Worm (Caenorhabditis elegans) whole organism, L4 larva: ENCODE measurements around the gene acs-11.

ENCODE experiments used
- F26F4.8 ChIP-seq: fragments of 200-800 bp; sonication (Bioruptor generic); conservative IDR thresholded peaks from 2 replicates; pipeline ENCODE4 v1.3.6; 2022; ENCODE audit warnings: missing genetic modification characterization, missing compliant biosample characterization
- R02D3.7 ChIP-seq: fragments of 150-350 bp; sonication (generic microtip); optimal IDR thresholded peaks from 3 replicates; lab custom pipeline; 2014; ENCODE audit warnings: missing biosample characterization, missing genetic modification characterization
- Y105C5A.15 ChIP-seq: fragments of 200-800 bp; sonication (Bioruptor generic); IDR thresholded peaks from 2 replicates; pipeline ENCODE4 v1.3.6; 2022; ENCODE audit warnings: missing genetic modification characterization, missing compliant biosample characterization
- Y5F2A.4 ChIP-seq: fragments of 200-800 bp; sonication (Bioruptor generic); optimal IDR thresholded peaks from 2 replicates; lab custom pipeline; 2018; ENCODE audit warnings: mild to moderate bottlenecking, missing genetic modification characterization, missing compliant biosample characterization
- aly-2 ChIP-seq: sonication (generic microtip); optimal IDR thresholded peaks from 2 replicates; lab custom pipeline; 2018; ENCODE audit warnings: missing biosample characterization, missing genetic modification characterization
- ceh-82 ChIP-seq: sonication (generic microtip); optimal IDR thresholded peaks from 2 replicates; lab custom pipeline; 2017; ENCODE audit warnings: missing biosample characterization, missing genetic modification characterization
- ces-1 ChIP-seq: fragments of 150-350 bp; sonication (generic microtip); optimal IDR thresholded peaks from 4 replicates; lab custom pipeline; 2014; ENCODE audit warnings: missing biosample characterization, missing genetic modification reagents, missing genetic modification characterization
- egl-27 ChIP-seq: sonication (generic microtip); optimal IDR thresholded peaks from 3 replicates; lab custom pipeline; 2017; ENCODE audit warnings: missing biosample characterization, missing genetic modification reagents, missing genetic modification characterization
- lsy-2 ChIP-seq, 2 experiments: fragments of 150-350 bp in 1 of 2; sonication (generic microtip) in 1 of 2; optimal IDR thresholded peaks; 2 replicates each; lab custom pipeline; 2014 to 2017; ENCODE audit warnings: missing biosample characterization in 2 of 2, missing genetic modification characterization in 2 of 2
- madf-5 ChIP-seq, 2 experiments: fragments of 200-800 bp; sonication (Bioruptor generic); IDR thresholded peaks; 2 replicates each; pipeline ENCODE4 v1.3.6; 2022; ENCODE audit warnings: missing compliant biosample characterization in 2 of 2, missing genetic modification characterization in 2 of 2
- php-3 ChIP-seq: fragments of 200-800 bp; sonication (Bioruptor generic); IDR thresholded peaks from 2 replicates; pipeline ENCODE4 v1.3.6; 2022; ENCODE audit warnings: missing genetic modification reagents, missing genetic modification characterization, missing compliant biosample characterization
- tag-97 ChIP-seq: fragments of 200-800 bp; sonication (Bioruptor generic); IDR thresholded peaks from 2 replicates; pipeline ENCODE4 v1.3.6; 2022; ENCODE audit warnings: missing genetic modification characterization, missing compliant biosample characterization
- unc-62 ChIP-seq, 3 experiments: fragments of 150-350 bp in 1 of 3; sonication (generic microtip); optimal IDR thresholded peaks in 2 of 3; peaks in 1 of 3; 1 replicate in 1 of 3; 2 replicates in 2 of 3; lab custom pipeline; 2014 to 2017; ENCODE audit warnings: missing biosample characterization in 3 of 3, missing genetic modification characterization in 3 of 3, missing genetic modification reagents in 3 of 3, missing genotype in 1 of 3

ce11 chrII:4766284-4766683 is 24.3 kb downstream of the acs-11 start, which contains the start of gene ttm-2:
- TF ChIP-seq egl-27 (tag; lab: Kevin White, UChicago) (no peak), Y105C5A.15 (GFP tag; lab: Robert Waterston, UW) (no peak), F26F4.8 (GFP tag; lab: Robert Waterston, UW) (no peak), Y5F2A.4 (GFP tag; lab: Kevin White, UChicago) (no peak), madf-5 (GFP tag; IDR thresholded peaks at IDR 0.05; lab: Robert Waterston, UW) (no peak), tag-97 (GFP tag; lab: Robert Waterston, UW) (no peak), unc-62 (GFP tag; optimal IDR thresholded peaks at IDR 0.05 in 1 of 2; lab: Kevin White, UChicago) (no peak), unc-62 (tag; optimal IDR thresholded peaks at IDR 0.05; lab: Kevin White, UChicago) (no peak), php-3 (GFP tag; lab: Robert Waterston, UW) (no peak), ceh-82 (tag; lab: Kevin White, UChicago) (no peak), aly-2 (tag; lab: Kevin White, UChicago) (no peak), lsy-2 (tag; optimal IDR thresholded peaks at IDR 0.05; lab: Kevin White, UChicago) (no peak), R02D3.7 (tag; lab: Kevin White, UChicago) (no peak), ces-1 (no peak)
